Fruit fly (Drosophila melanogaster) whole organism, embryonic: ENCODE data around the gene CG13055.

Experiments
- CkIIα-i1 ChIP-seq: fragments of 200-800 bp; sonication (Bioruptor generic); IDR thresholded peaks from 2 replicates; pipeline ENCODE4 v1.3.6; 2022; ENCODE audit warnings: missing biosample characterization, missing genetic modification characterization
- danr ChIP-seq: fragments of 200-800 bp; sonication (Bioruptor generic); IDR thresholded peaks from 2 replicates; pipeline ENCODE4 v1.3.6; 2022; ENCODE audit warnings: missing biosample characterization, missing genetic modification characterization

dm6 chr3L:16232924-16233323 lies 19.2 kb downstream of the CG13055 start, which contains the start of gene Hsc20:
- TF ChIP-seq CkIIα-i1 (GFP tag; lab: Robert Waterston, UW) (no peak), danr (GFP tag; lab: Robert Waterston, UW) (no peak)
